Worm (Caenorhabditis elegans): ENCODE data around the gene C34F6.9.

ce11 chrX:11262319-11263074, 40.0 kb upstream of the C34F6.9 start, which contains the start of gene C03A3.2:
- no peak for TF ChIP-seq tab-1 (GFP tag; IDR thresholded peaks at IDR 0.05)
- TF ChIP-seq klf-2 (GFP tag; conservative IDR thresholded peaks at IDR 0.05), result no peak
- no peak for TF ChIP-seq ztf-29 (GFP tag; IDR thresholded peaks at IDR 0.05)
- peak; percentile 70 for TF ChIP-seq ztf-23 (GFP tag; IDR thresholded peaks at IDR 0.05)
